Worm (Caenorhabditis elegans) whole organism, young adult: Measurements from ENCODE around the gene srh-19.

ENCODE experiments used
- B0019.2 ChIP-seq: fragments of 200-800 bp; sonication (Bioruptor generic); conservative IDR thresholded peaks from 2 replicates; pipeline ENCODE4 v1.3.6; 2022; ENCODE audit warnings: missing genetic modification reagents, missing genetic modification characterization, missing compliant biosample characterization
- B0035.1 ChIP-seq: sonication (generic microtip); optimal IDR thresholded peaks from 2 replicates; lab custom pipeline; 2016; ENCODE audit warnings: missing genetic modification characterization, mild to moderate bottlenecking, missing compliant biosample characterization, missing genotype, missing genetic modification reagents
- B0261.1 ChIP-seq: sonication (generic microtip); optimal IDR thresholded peaks from 2 replicates; lab custom pipeline; 2016; ENCODE audit warnings: mild to moderate bottlenecking, missing genetic modification characterization, moderate library complexity, missing compliant biosample characterization
- C06A6.2 ChIP-seq: fragments of 200-800 bp; sonication (Bioruptor generic); conservative IDR thresholded peaks from 2 replicates; pipeline ENCODE4 v1.3.6; 2022; ENCODE audit warnings: missing genetic modification characterization, missing compliant biosample characterization
- D2030.7 ChIP-seq: fragments of 200-800 bp; sonication (Bioruptor generic); IDR thresholded peaks from 2 replicates; pipeline ENCODE4 v1.3.6; 2022; ENCODE audit warnings: missing genetic modification reagents, missing genetic modification characterization, missing compliant biosample characterization
- F23B12.7 ChIP-seq: sonication (generic microtip); optimal IDR thresholded peaks from 2 replicates; lab custom pipeline; 2017; ENCODE audit warnings: missing genetic modification characterization, mild to moderate bottlenecking, missing compliant biosample characterization, antibody characterized with exemption, moderate library complexity; ENCODE audit not compliant: insufficient read depth
- F57A8.1 ChIP-seq: fragments of 200-800 bp; sonication (Bioruptor generic); optimal IDR thresholded peaks from 2 replicates; lab custom pipeline; 2018; ENCODE audit warnings: mild to moderate bottlenecking, missing genetic modification characterization, moderate library complexity, missing compliant biosample characterization
- K12H6.12 ChIP-seq: fragments of 200-800 bp; sonication (Bioruptor generic); optimal IDR thresholded peaks from 2 replicates; lab custom pipeline; 2018; ENCODE audit warnings: mild to moderate bottlenecking, missing genetic modification characterization, missing compliant biosample characterization
- T07F8.4 ChIP-seq: sonication (generic microtip); optimal IDR thresholded peaks from 2 replicates; lab custom pipeline; 2016; ENCODE audit warnings: mild to moderate bottlenecking, missing genetic modification characterization, moderate library complexity, missing compliant biosample characterization
- Y67H2A.10 ChIP-seq: fragments of 200-800 bp; sonication (Bioruptor generic); conservative IDR thresholded peaks from 2 replicates; pipeline ENCODE4 v1.3.6; 2022; ENCODE audit warnings: missing genetic modification reagents, missing genetic modification characterization, missing compliant biosample characterization
- Y95B8A.8 ChIP-seq: fragments of 200-800 bp; sonication (Bioruptor generic); IDR thresholded peaks from 2 replicates; pipeline ENCODE4 v1.3.6; 2022; ENCODE audit warnings: missing genetic modification reagents, missing genetic modification characterization, missing compliant biosample characterization
- aptf-2 ChIP-seq: fragments of 200-800 bp; sonication (Bioruptor generic); conservative IDR thresholded peaks from 2 replicates; pipeline ENCODE4 v1.3.6; 2022; ENCODE audit warnings: missing genetic modification reagents, missing genetic modification characterization, missing compliant biosample characterization
- aptf-3 ChIP-seq: fragments of 200-800 bp; sonication (Bioruptor generic); IDR thresholded peaks from 2 replicates; pipeline ENCODE4 v1.3.6; 2022; ENCODE audit warnings: missing genetic modification characterization, missing compliant biosample characterization
- attf-6 ChIP-seq: fragments of 200-800 bp; sonication (Bioruptor generic); IDR thresholded peaks from 2 replicates; pipeline ENCODE4 v1.3.6; 2022; ENCODE audit warnings: missing genetic modification reagents, missing genetic modification characterization, missing compliant biosample characterization
- cebp-1 ChIP-seq, 2 experiments: fragments of 200-800 bp in 1 of 2; sonication (Bioruptor generic) in 1 of 2; sonication (generic microtip) in 1 of 2; IDR thresholded peaks in 1 of 2; optimal IDR thresholded peaks in 1 of 2; 2 replicates each; pipeline versions ENCODE4 v1.3.6 to Lab custom; 2017 to 2022; ENCODE audit warnings: missing compliant biosample characterization in 2 of 2, missing genetic modification characterization in 2 of 2, mild to moderate bottlenecking in 1 of 2, missing genetic modification reagents in 1 of 2, moderate library complexity in 1 of 2
- ceh-100 ChIP-seq: fragments of 200-800 bp; sonication (Bioruptor generic); IDR thresholded peaks from 2 replicates; pipeline ENCODE4 v1.3.6; 2022; ENCODE audit warnings: missing genetic modification reagents, missing genetic modification characterization, missing compliant biosample characterization
- ceh-27 ChIP-seq: fragments of 200-800 bp; sonication (Bioruptor generic); optimal IDR thresholded peaks from 2 replicates; lab custom pipeline; 2018; ENCODE audit warnings: mild to moderate bottlenecking, missing genetic modification characterization, moderate library complexity, missing compliant biosample characterization
- ceh-40 ChIP-seq: fragments of 200-800 bp; sonication (Bioruptor generic); IDR thresholded peaks from 2 replicates; pipeline ENCODE4 v1.3.6; 2022; ENCODE audit warnings: missing genetic modification characterization, missing compliant biosample characterization
- ceh-91 ChIP-seq: fragments of 200-800 bp; sonication (Bioruptor generic); IDR thresholded peaks from 2 replicates; pipeline ENCODE4 v1.3.6; 2022; ENCODE audit warnings: missing genetic modification reagents, missing genetic modification characterization, missing compliant biosample characterization
- efl-1 ChIP-seq: fragments of 150-350 bp; optimal IDR thresholded peaks from 2 replicates; lab custom pipeline; 2014; ENCODE audit warnings: missing biosample characterization, missing genetic modification reagents, missing genetic modification characterization
- egrh-3 ChIP-seq: fragments of 200-800 bp; sonication (Bioruptor generic); IDR thresholded peaks from 2 replicates; pipeline ENCODE4 v1.3.6; 2022; ENCODE audit warnings: missing genetic modification reagents, missing genetic modification characterization, missing compliant biosample characterization
- ekl-4 ChIP-seq: fragments of 200-800 bp; sonication (Bioruptor generic); IDR thresholded peaks from 2 replicates; pipeline ENCODE4 v1.3.6; 2022; ENCODE audit warnings: missing genetic modification reagents, missing genetic modification characterization, missing compliant biosample characterization
- gei-17 ChIP-seq: fragments of 200-800 bp; sonication (Bioruptor generic); optimal IDR thresholded peaks from 2 replicates; lab custom pipeline; 2018; ENCODE audit warnings: mild to moderate bottlenecking, missing genetic modification characterization, missing compliant biosample characterization
- hmg-1.2 ChIP-seq: fragments of 200-800 bp; sonication (Bioruptor generic); IDR thresholded peaks from 2 replicates; pipeline ENCODE4 v1.3.6; 2022; ENCODE audit warnings: missing genetic modification reagents, missing genetic modification characterization, missing compliant biosample characterization
- hsf-1 ChIP-seq: fragments of 200-800 bp; sonication (Bioruptor generic); IDR thresholded peaks from 2 replicates; pipeline ENCODE4 v1.3.6; 2022; ENCODE audit warnings: missing genetic modification reagents, missing genetic modification characterization, missing compliant biosample characterization
- lin-54 ChIP-seq: fragments of 200-800 bp; sonication (Bioruptor generic); optimal IDR thresholded peaks from 2 replicates; lab custom pipeline; 2018; ENCODE audit warnings: mild to moderate bottlenecking, missing genetic modification characterization, missing compliant biosample characterization
- lsy-27 ChIP-seq: sonication (generic microtip); optimal IDR thresholded peaks from 2 replicates; lab custom pipeline; 2017; ENCODE audit warnings: missing genetic modification characterization, mild to moderate bottlenecking, missing compliant biosample characterization, antibody characterized with exemption, missing genotype, borderline replicate concordance; ENCODE audit not compliant: insufficient read depth
- madf-10 ChIP-seq: sonication (generic microtip); optimal IDR thresholded peaks from 2 replicates; lab custom pipeline; 2016; ENCODE audit warnings: mild to moderate bottlenecking, missing genetic modification characterization, missing compliant biosample characterization
- madf-8 ChIP-seq: fragments of 200-800 bp; sonication (Bioruptor generic); conservative IDR thresholded peaks from 2 replicates; pipeline ENCODE4 v1.3.6; 2022; ENCODE audit warnings: missing genetic modification reagents, missing genetic modification characterization, missing compliant biosample characterization
- mel-28 ChIP-seq: sonication (generic microtip); optimal IDR thresholded peaks from 2 replicates; lab custom pipeline; 2016; ENCODE audit warnings: borderline replicate concordance, mild to moderate bottlenecking, missing genetic modification characterization, missing compliant biosample characterization
- mxl-1 ChIP-seq: sonication (generic microtip); optimal IDR thresholded peaks from 2 replicates; lab custom pipeline; 2016; ENCODE audit warnings: missing genetic modification characterization, missing compliant biosample characterization
- nfya-1 ChIP-seq: sonication (generic microtip); optimal IDR thresholded peaks from 2 replicates; lab custom pipeline; 2017; ENCODE audit warnings: antibody characterized with exemption, missing compliant biosample characterization, missing genetic modification characterization, borderline replicate concordance; ENCODE audit not compliant: insufficient read depth
- nfyb-1 ChIP-seq: fragments of 200-800 bp; sonication (Bioruptor generic); IDR thresholded peaks from 2 replicates; pipeline ENCODE4 v1.3.6; 2022; ENCODE audit warnings: missing genetic modification reagents, missing genetic modification characterization, missing compliant biosample characterization
- nhr-120 ChIP-seq: fragments of 200-800 bp; sonication (Bioruptor generic); IDR thresholded peaks from 2 replicates; pipeline ENCODE4 v1.3.6; 2022; ENCODE audit warnings: missing genetic modification characterization, missing compliant biosample characterization
- nhr-179 ChIP-seq: sonication (generic microtip); optimal IDR thresholded peaks from 2 replicates; lab custom pipeline; 2016; ENCODE audit warnings: mild to moderate bottlenecking, missing genetic modification characterization, missing compliant biosample characterization
- nhr-80 ChIP-seq: sonication (generic microtip); optimal IDR thresholded peaks from 2 replicates; lab custom pipeline; 2016; ENCODE audit warnings: missing genetic modification characterization, missing compliant biosample characterization
- pbrm-1 ChIP-seq: fragments of 200-800 bp; sonication (Bioruptor generic); IDR thresholded peaks from 2 replicates; pipeline ENCODE4 v1.3.6; 2022; ENCODE audit warnings: missing genetic modification reagents, missing genetic modification characterization, missing compliant biosample characterization
- rpc-1 ChIP-seq, 2 experiments: fragments of 150-350 bp in 1 of 2; sonication (generic microtip) in 1 of 2; optimal IDR thresholded peaks; 2 replicates each; lab custom pipeline; 2014 to 2018; ENCODE audit warnings: missing biosample characterization in 1 of 2, missing genetic modification characterization in 1 of 2, missing genetic modification reagents in 1 of 2, missing genotype in 1 of 2
- sdz-38 ChIP-seq: sonication (generic microtip); optimal IDR thresholded peaks from 2 replicates; lab custom pipeline; 2016; ENCODE audit warnings: missing genotype, missing genetic modification characterization, missing compliant biosample characterization
- snpc-1.1 ChIP-seq: sonication (generic microtip); optimal IDR thresholded peaks from 2 replicates; lab custom pipeline; 2017; ENCODE audit warnings: missing genetic modification characterization, mild to moderate bottlenecking, missing compliant biosample characterization, antibody characterized with exemption, moderate library complexity, missing genotype, missing genetic modification reagents; ENCODE audit not compliant: insufficient read depth
- snpc-4 ChIP-seq, 5 experiments: fragments of 150-350 bp in 1 of 5; sonication (generic microtip) in 4 of 5; optimal IDR thresholded peaks; 2 replicates each; lab custom pipeline; 2014 to 2018; ENCODE audit warnings: missing genetic modification characterization in 5 of 5, missing biosample characterization in 3 of 5, antibody characterized with exemption in 2 of 5, mild to moderate bottlenecking in 2 of 5, missing compliant biosample characterization in 2 of 5, missing genotype in 2 of 5, moderate library complexity in 2 of 5, missing genetic modification reagents in 1 of 5
- unc-130 ChIP-seq: sonication (generic microtip); optimal IDR thresholded peaks from 2 replicates; lab custom pipeline; 2016; ENCODE audit warnings: missing genetic modification reagents, missing genetic modification characterization, missing compliant biosample characterization
- xnd-1 ChIP-seq: sonication (generic microtip); optimal IDR thresholded peaks from 2 replicates; lab custom pipeline; 2016; ENCODE audit warnings: missing genotype, missing genetic modification reagents, missing genetic modification characterization, missing compliant biosample characterization
- ztf-18 ChIP-seq: sonication (generic microtip); optimal IDR thresholded peaks from 2 replicates; lab custom pipeline; 2016; ENCODE audit warnings: missing genotype, mild to moderate bottlenecking, missing genetic modification characterization, missing compliant biosample characterization
- ztf-26 ChIP-seq: sonication (generic microtip); optimal IDR thresholded peaks from 2 replicates; lab custom pipeline; 2017; ENCODE audit warnings: missing genetic modification characterization, missing compliant biosample characterization
- ztf-6 ChIP-seq: fragments of 200-800 bp; sonication (Bioruptor generic); IDR thresholded peaks from 2 replicates; pipeline ENCODE4 v1.3.6; 2022; ENCODE audit warnings: missing genetic modification reagents, missing genetic modification characterization, missing compliant biosample characterization

The srh-19 gene

ce11 chrX:1389382-1389983 is 23.5 kb upstream of the srh-19 start (continued):
- peak; percentile 74 for TF ChIP-seq K12H6.12
- peak; percentile 95 for TF ChIP-seq ceh-27 (GFP tag; lab: Kevin White, UChicago)
- TF ChIP-seq D2030.7 (GFP tag; lab: Robert Waterston, UW) = no peak
- no peak for TF ChIP-seq Y67H2A.10 (GFP tag; lab: Robert Waterston, UW)
- TF ChIP-seq ztf-18 (tag; lab: Kevin White, UChicago) = peak; percentile 7
- peak; percentile 93 for TF ChIP-seq nfyb-1 (GFP tag; lab: Robert Waterston, UW)
- no peak; the same call in 1 of the 2 replicates for TF ChIP-seq ceh-100 (GFP tag; lab: Robert Waterston, UW)
- no peak for TF ChIP-seq egrh-3 (GFP tag; lab: Robert Waterston, UW)
- TF ChIP-seq ekl-4 (GFP tag; lab: Robert Waterston, UW) = peak; percentile 60
- TF ChIP-seq B0261.1 (tag; lab: Kevin White, UChicago) = peak; percentile 47
- TF ChIP-seq madf-10 (tag; lab: Kevin White, UChicago) = peak; percentile 91
- peak; percentile 86 for TF ChIP-seq F23B12.7 (tag; lab: Kevin White, UChicago)
- TF ChIP-seq B0019.2 (GFP tag; lab: Robert Waterston, UW) = no peak
- TF ChIP-seq nhr-120 (GFP tag; lab: Robert Waterston, UW) = no peak
- no peak for TF ChIP-seq nfya-1
- TF ChIP-seq ztf-26 = peak; percentile 98
- TF ChIP-seq cebp-1 (GFP tag; IDR thresholded peaks at IDR 0.05; lab: Robert Waterston, UW) = no peak
- peak; percentile 93 for TF ChIP-seq cebp-1 (tag; optimal IDR thresholded peaks at IDR 0.05; lab: Kevin White, UChicago)
- no peak for TF ChIP-seq snpc-4 (GFP tag; optimal IDR thresholded peaks at IDR 0.05; lab: Kevin White, UChicago)
- peak; percentile 41 to 81 (median 69) for TF ChIP-seq snpc-4 (tag; optimal IDR thresholded peaks at IDR 0.05; lab: Kevin White, UChicago)
- no peak for TF ChIP-seq rpc-1 (optimal IDR thresholded peaks at IDR 0.05; lab: Kevin White, UChicago)
- TF ChIP-seq rpc-1 (tag; optimal IDR thresholded peaks at IDR 0.05; lab: Kevin White, UChicago) = no peak
- no peak for TF ChIP-seq ceh-40 (GFP tag; lab: Robert Waterston, UW)
- TF ChIP-seq pbrm-1 (GFP tag; lab: Robert Waterston, UW) = peak; percentile 84
- no peak for TF ChIP-seq lsy-27
- no peak for TF ChIP-seq madf-8
- peak; percentile 68 for TF ChIP-seq T07F8.4
- peak; percentile 74 for TF ChIP-seq lin-54 (GFP tag; lab: Kevin White, UChicago)
- no peak for TF ChIP-seq mxl-1
- no peak for TF ChIP-seq efl-1 (GFP tag; lab: Kevin White, UChicago)
- TF ChIP-seq aptf-3 (GFP tag; lab: Robert Waterston, UW) = no peak
- TF ChIP-seq hsf-1 (GFP tag; lab: Robert Waterston, UW) = no peak
- no peak for TF ChIP-seq ceh-91 (GFP tag; lab: Robert Waterston, UW)
- no peak for TF ChIP-seq aptf-2 (GFP tag; lab: Robert Waterston, UW)
- TF ChIP-seq gei-17 (GFP tag; lab: Kevin White, UChicago) = peak; percentile 96
- TF ChIP-seq attf-6 (GFP tag; lab: Robert Waterston, UW) = no peak
- TF ChIP-seq C06A6.2 (GFP tag; lab: Robert Waterston, UW) = peak; percentile 87
- TF ChIP-seq B0035.1 (tag; lab: Kevin White, UChicago) = peak; percentile 83
- peak; percentile 77 for TF ChIP-seq hmg-1.2 (GFP tag; lab: Robert Waterston, UW)
- TF ChIP-seq F57A8.1 = no peak
- TF ChIP-seq unc-130 = no peak
- TF ChIP-seq nhr-179 (tag; lab: Kevin White, UChicago) = peak; percentile 25
- no peak for TF ChIP-seq Y95B8A.8
- no peak for TF ChIP-seq snpc-1.1 (tag; lab: Kevin White, UChicago)
- TF ChIP-seq xnd-1 (tag; lab: Kevin White, UChicago) = no peak
- no peak for TF ChIP-seq mel-28 (tag; lab: Kevin White, UChicago)
- peak; percentile 66 for TF ChIP-seq nhr-80 (tag; lab: Kevin White, UChicago)
- TF ChIP-seq ztf-6 (GFP tag; lab: Robert Waterston, UW) = no peak
- no peak for TF ChIP-seq sdz-38 (tag; lab: Kevin White, UChicago)
